Fruit fly (Drosophila melanogaster): Measurements from ENCODE around the gene CG10621.

DNA sequence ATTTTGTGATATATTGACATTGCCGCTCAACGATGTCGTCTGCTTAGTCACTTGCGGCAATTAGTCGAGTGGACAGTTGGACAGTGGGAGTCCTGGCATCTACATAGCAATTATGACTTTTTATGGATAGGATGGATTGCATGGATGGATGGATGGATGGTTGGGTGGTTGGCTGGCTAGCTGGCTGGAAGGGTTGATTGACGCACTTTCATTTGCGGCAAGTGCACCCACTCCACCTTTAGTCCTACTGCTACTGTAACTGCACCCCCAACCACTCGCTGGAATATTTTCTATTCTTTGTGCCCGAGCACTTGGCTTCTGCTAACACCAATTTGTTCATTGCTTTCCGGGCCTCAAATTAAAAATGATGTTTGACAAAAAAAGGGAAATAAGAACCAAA is 39.4 kb downstream of the CG10621 start:
- no peak for TF ChIP-seq CG8478 (optimal IDR thresholded peaks at IDR 0.05)
- TF ChIP-seq CTCF (optimal IDR thresholded peaks at IDR 0.05): no peak
